Worm (Caenorhabditis elegans): ENCODE results near the gene Y37D8A.16.

Gene Y37D8A.16

ce11 chrIII:12880704-12881103 is 37.8 kb downstream of the Y37D8A.16 start:
- no peak for TF ChIP-seq cog-1 (tag; optimal IDR thresholded peaks at IDR 0.05)
- TF ChIP-seq tab-1 (GFP tag; IDR thresholded peaks at IDR 0.05) = no peak
- no peak for TF ChIP-seq ztf-23 (GFP tag; IDR thresholded peaks at IDR 0.05)
- TF ChIP-seq med-1 (GFP tag; optimal IDR thresholded peaks at IDR 0.05; ENCODE audit: insufficient read depth) = no peak
- TF ChIP-seq flt-1 (GFP tag; IDR thresholded peaks at IDR 0.05) = no peak
- no peak for TF ChIP-seq T22C8.4 (GFP tag; IDR thresholded peaks at IDR 0.05)
- no peak for TF ChIP-seq ztf-29 (GFP tag; IDR thresholded peaks at IDR 0.05)

- TF ChIP-seq ref-1 (GFP tag; conservative IDR thresholded peaks at IDR 0.05) (no peak), klf-2 (GFP tag; conservative IDR thresholded peaks at IDR 0.05) (peak; percentile 59; the same call in 1 of the 2 replicates), ztf-23 (GFP tag; IDR thresholded peaks at IDR 0.05) (0 out of 2 replicates have a peak, but pooled peaks have one; percentile 36), flt-1 (GFP tag; IDR thresholded peaks at IDR 0.05) (0 out of 2 replicates have a peak, but pooled peaks have one; percentile 9)
Measured at ce11 chrIII:12877527-12878234, 40.8 kb downstream of the Y37D8A.16 start, which contains the start of the genes cec-7 and enu-3.5. TSS of gene cec-7 (minus strand) at chrIII:12877577. TSS of gene enu-3.5 (plus strand) at chrIII:12878196.

ce11 chrIII:12875653-12876052 is 42.8 kb downstream of the Y37D8A.16 start:
- TF ChIP-seq ztf-29 (GFP tag; IDR thresholded peaks at IDR 0.05) (no peak), tab-1 (GFP tag; IDR thresholded peaks at IDR 0.05) (no peak), flt-1 (GFP tag; IDR thresholded peaks at IDR 0.05) (no peak), med-1 (GFP tag; optimal IDR thresholded peaks at IDR 0.05; ENCODE audit: insufficient read depth) (no peak), klf-2 (GFP tag; conservative IDR thresholded peaks at IDR 0.05) (no peak), T22C8.4 (GFP tag; IDR thresholded peaks at IDR 0.05) (no peak), ztf-23 (GFP tag; IDR thresholded peaks at IDR 0.05) (no peak), ref-1 (GFP tag; conservative IDR thresholded peaks at IDR 0.05) (no peak), cog-1 (tag; optimal IDR thresholded peaks at IDR 0.05) (no peak)

- TF ChIP-seq tab-1 (GFP tag; IDR thresholded peaks at IDR 0.05) (peak; percentile 76), flt-1 (GFP tag; IDR thresholded peaks at IDR 0.05) (peak; percentile 85), cog-1 (tag; optimal IDR thresholded peaks at IDR 0.05) (peak; percentile 72), ztf-29 (GFP tag; IDR thresholded peaks at IDR 0.05) (0 out of 2 replicates have a peak, but pooled peaks have one; percentile 67), med-1 (GFP tag; optimal IDR thresholded peaks at IDR 0.05; ENCODE audit: insufficient read depth) (peak; percentile 74), ztf-23 (GFP tag; IDR thresholded peaks at IDR 0.05) (peak; percentile 86), klf-2 (GFP tag; conservative IDR thresholded peaks at IDR 0.05) (peak; percentile 58; the same call in 1 of the 2 replicates), ref-1 (GFP tag; conservative IDR thresholded peaks at IDR 0.05) (no peak), T22C8.4 (GFP tag; IDR thresholded peaks at IDR 0.05) (no peak)
Measured at ce11 chrIII:12874606-12875066, 43.8 kb downstream of the Y37D8A.16 start, which contains the start of the genes mrg-1 and spcs-2. TSS of gene mrg-1 (minus strand) at chrIII:12874656. TSS of gene spcs-2 (plus strand) at chrIII:12875031.

- no peak for TF ChIP-seq ztf-23 (GFP tag; IDR thresholded peaks at IDR 0.05)
- no peak for TF ChIP-seq ztf-29 (GFP tag; IDR thresholded peaks at IDR 0.05)
- no peak for TF ChIP-seq flt-1 (GFP tag; IDR thresholded peaks at IDR 0.05)
- no peak for TF ChIP-seq klf-2 (GFP tag; conservative IDR thresholded peaks at IDR 0.05)
- no peak for TF ChIP-seq ref-1 (GFP tag; conservative IDR thresholded peaks at IDR 0.05)
- TF ChIP-seq tab-1 (GFP tag; IDR thresholded peaks at IDR 0.05) = no peak
- no peak for TF ChIP-seq cog-1 (tag; optimal IDR thresholded peaks at IDR 0.05)
- no peak for TF ChIP-seq med-1 (GFP tag; optimal IDR thresholded peaks at IDR 0.05; ENCODE audit: insufficient read depth)
- no peak for TF ChIP-seq T22C8.4 (GFP tag; IDR thresholded peaks at IDR 0.05)
Measured at ce11 chrIII:12870060-12870696, 48.3 kb downstream of the Y37D8A.16 start, which contains the start of gene Y37D8A.6. TSS of gene Y37D8A.6 (minus strand) at chrIII:12870297.
